Fruit fly (Drosophila melanogaster): Measurements from ENCODE around the gene Rac1.

DNA sequence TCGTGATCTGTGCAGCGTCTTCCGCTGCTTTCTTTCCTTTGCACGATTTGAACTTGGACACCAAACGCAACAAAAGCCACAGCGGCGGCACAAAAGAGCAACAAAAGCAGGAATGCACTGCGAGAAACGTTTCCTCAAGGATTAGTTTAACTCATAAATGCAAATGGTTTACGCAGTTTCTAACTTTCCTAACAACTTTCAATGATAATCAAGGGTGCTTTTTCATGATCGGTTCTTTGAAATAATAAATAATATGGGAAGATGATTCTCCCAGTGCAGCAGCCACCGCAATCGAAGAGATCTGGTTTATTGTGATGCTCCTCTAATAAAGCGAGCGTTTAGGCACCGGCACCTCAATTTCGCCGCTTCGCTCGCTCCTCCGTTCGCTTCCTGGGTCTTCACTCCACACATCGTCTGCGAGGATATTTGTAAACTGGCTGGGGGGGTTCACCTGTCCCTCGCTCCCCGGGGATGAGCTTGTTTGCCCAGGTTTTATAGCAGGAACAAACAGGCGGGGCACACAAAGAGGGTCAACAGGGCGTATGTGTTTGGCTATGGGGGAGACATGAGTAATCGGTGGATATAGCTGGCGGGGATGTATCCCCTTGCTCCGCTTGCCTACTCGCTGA, 16.7 kb upstream of the Rac1 start:
- TF ChIP-seq rgr (GFP tag; optimal IDR thresholded peaks at IDR 0.05) (peak; percentile 97), fru (GFP tag; optimal IDR thresholded peaks at IDR 0.05) (peak; percentile 98), lola (GFP tag; optimal IDR thresholded peaks at IDR 0.05) (no peak), Abd-B (GFP tag; optimal IDR thresholded peaks at IDR 0.05) (no peak)

Measured in whole organism, wandering third instar larva.